Worm (Caenorhabditis elegans): Measurements from ENCODE around the gene aqp-6.

DNA sequence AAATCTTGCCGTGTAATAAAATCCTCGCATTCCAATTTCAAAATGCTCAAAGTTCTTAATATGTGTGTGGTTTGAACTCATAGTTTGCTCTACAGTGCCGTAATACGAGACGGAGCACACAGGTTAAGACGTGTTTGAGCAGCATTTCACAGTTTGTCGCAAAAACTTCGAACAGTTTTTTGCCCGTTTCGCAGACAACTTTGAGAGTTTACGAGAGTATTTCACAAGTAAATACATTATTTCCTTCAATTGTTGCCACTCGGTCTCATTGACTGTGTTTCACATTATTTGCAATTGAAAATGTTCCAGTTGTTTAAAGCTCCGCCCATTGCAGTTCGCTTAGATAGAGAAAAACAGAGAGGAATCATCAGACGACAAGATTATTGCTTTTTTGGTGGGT is 39.4 kb downstream of the aqp-6 start, which contains the start of gene F29F11.20:
- TF ChIP-seq him-1 (tag; optimal IDR thresholded peaks at IDR 0.05) (no peak), W03F9.2 (tag; optimal IDR thresholded peaks at IDR 0.05) (no peak)

Data from whole organism, L4/young adult.